Worm (Caenorhabditis elegans): ENCODE measurements around the gene C32H11.3.

ce11 chrIV:12901602-12902001, 16.8 kb upstream of the C32H11.3 start:
- no peak for TF ChIP-seq med-1 (GFP tag; optimal IDR thresholded peaks at IDR 0.05; ENCODE audit: insufficient read depth)
- no peak for TF ChIP-seq klf-2 (GFP tag; conservative IDR thresholded peaks at IDR 0.05)

Measured in whole organism, midembryonic.